Worm (Caenorhabditis elegans): Measurements from ENCODE around the gene sgn-1.

- no peak for TF ChIP-seq unc-39 (tag; optimal IDR thresholded peaks at IDR 0.05)
- TF ChIP-seq nhr-6 (tag; optimal IDR thresholded peaks at IDR 0.05): no peak
- TF ChIP-seq ztf-4 (tag; optimal IDR thresholded peaks at IDR 0.05): no peak
These were observed 39.9 kb downstream of the sgn-1 start, which contains the start of gene mak-1 for ce11 chrII:8743379-8744173.

Measured in whole organism, L2 larva.